Worm (Caenorhabditis elegans) whole organism, L4 larva: Measurements from ENCODE around the gene tmem-231.

ENCODE experiments used
- egl-27 ChIP-seq: sonication (generic microtip); optimal IDR thresholded peaks from 3 replicates; lab custom pipeline; 2017; ENCODE audit warnings: missing biosample characterization, missing genetic modification reagents, missing genetic modification characterization
- fos-1 ChIP-seq: fragments of 150-350 bp; optimal IDR thresholded peaks from 2 replicates; lab custom pipeline; 2014; ENCODE audit warnings: missing biosample characterization, missing genetic modification characterization
- madf-9 ChIP-seq: fragments of 200-800 bp; sonication (Bioruptor generic); conservative IDR thresholded peaks from 2 replicates; pipeline ENCODE4 v1.3.6; 2022; ENCODE audit warnings: missing genetic modification reagents, missing genetic modification characterization, missing compliant biosample characterization
- mxl-3 ChIP-seq: fragments of 200-800 bp; sonication (Bioruptor generic); optimal IDR thresholded peaks from 2 replicates; lab custom pipeline; 2018; ENCODE audit warnings: mild to moderate bottlenecking, missing genetic modification characterization, missing compliant biosample characterization
- zfp-2 ChIP-seq: sonication (generic microtip); optimal IDR thresholded peaks from 2 replicates; lab custom pipeline; 2016; ENCODE audit warnings: mild to moderate bottlenecking, missing genetic modification characterization, missing compliant biosample characterization

DNA sequence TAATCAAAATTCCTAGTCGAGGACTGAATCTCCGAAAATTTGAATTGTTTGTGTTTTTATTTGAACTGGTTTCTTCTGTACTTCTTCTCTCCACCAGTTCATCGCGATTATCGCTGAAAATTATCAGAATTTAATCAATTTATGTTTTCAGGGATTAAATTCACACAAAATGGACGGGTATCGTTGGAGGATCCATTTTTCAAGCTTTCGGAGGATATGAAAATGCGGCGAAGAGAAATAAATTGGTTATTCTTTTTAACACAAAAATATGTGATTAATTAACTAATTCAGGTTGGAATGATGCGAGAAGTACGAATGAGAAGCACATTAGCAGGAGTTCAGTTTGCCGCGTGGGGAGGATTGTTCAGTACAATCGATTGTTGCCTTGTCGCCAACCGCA is 30.2 kb upstream of the tmem-231 start, which contains the start of gene timm-17B.2:
- TF ChIP-seq madf-9 (GFP tag; lab: Robert Waterston, UW) (no peak), zfp-2 (no peak), fos-1 (no peak), egl-27 (tag; lab: Kevin White, UChicago) (no peak), mxl-3 (GFP tag; lab: Kevin White, UChicago) (no peak)
